Fruit fly (Drosophila melanogaster): ENCODE data around the gene CG14609.

The CG14609 gene

dm6 chr3R:7162356-7163289 lies 38.1 kb upstream of the CG14609 start, which contains the start of gene sas (continued):
- TF ChIP-seq D (optimal IDR thresholded peaks at IDR 0.05), result peak; percentile 17
- no peak for TF ChIP-seq D (GFP tag; optimal IDR thresholded peaks at IDR 0.05)
- no peak for TF ChIP-seq lov (optimal IDR thresholded peaks at IDR 0.05)
- no peak for TF ChIP-seq lov (GFP tag; IDR thresholded peaks at IDR 0.05)
- TF ChIP-seq sob (GFP tag; IDR thresholded peaks at IDR 0.05), result no peak
- no peak for TF ChIP-seq CG1603 (tag; optimal IDR thresholded peaks at IDR 0.05)
- TF ChIP-seq Xbp1 (GFP tag; optimal IDR thresholded peaks at IDR 0.05), result no peak
- TF ChIP-seq fd3F (GFP tag; optimal IDR thresholded peaks at IDR 0.05), result no peak
- no peak for TF ChIP-seq unc-4 (GFP tag; IDR thresholded peaks at IDR 0.05; ENCODE audit: partially characterized antibody)
- TF ChIP-seq tio (GFP tag; optimal IDR thresholded peaks at IDR 0.05), result no peak
- no peak for TF ChIP-seq crol (GFP tag; IDR thresholded peaks at IDR 0.05)
- TF ChIP-seq bbx (GFP tag; IDR thresholded peaks at IDR 0.05; ENCODE audit: partially characterized antibody), result 0 out of 2 replicates have a peak, but pooled peaks have one; percentile 31
- peak; percentile 13; the same call in 1 of the 2 replicates for TF ChIP-seq stc (GFP tag; IDR thresholded peaks at IDR 0.05)
- no peak for TF ChIP-seq Antp (GFP tag; optimal IDR thresholded peaks at IDR 0.05)
- TF ChIP-seq repo (GFP tag; optimal IDR thresholded peaks at IDR 0.05), result no peak
- TF ChIP-seq psq (GFP tag; optimal IDR thresholded peaks at IDR 0.05), result no peak

dm6 chr3R:7169927-7170326 lies 30.8 kb upstream of the CG14609 start:
- TF ChIP-seq Camta (GFP tag; optimal IDR thresholded peaks at IDR 0.05), result no peak
- TF ChIP-seq pzg (GFP tag; optimal IDR thresholded peaks at IDR 0.05), result no peak
- peak; percentile 5; the same call in 1 of the 2 replicates for TF ChIP-seq Rx (GFP tag; IDR thresholded peaks at IDR 0.05)
- peak; percentile 84 for TF ChIP-seq kni (GFP tag; optimal IDR thresholded peaks at IDR 0.05)
- 0 out of 4 replicates have a peak, but pooled peaks have one; percentile 46 for TF ChIP-seq chinmo (GFP tag; IDR thresholded peaks at IDR 0.05; ENCODE audit: partially characterized antibody)
- no peak for TF ChIP-seq CG11504 (tag; optimal IDR thresholded peaks at IDR 0.05)
- no peak for TF ChIP-seq Oli (tag; optimal IDR thresholded peaks at IDR 0.05)
- TF ChIP-seq CG10431 (GFP tag; optimal IDR thresholded peaks at IDR 0.05), result no peak
- peak in 1 of 2 experiments; percentile 89 for TF ChIP-seq Hr78 (GFP tag; optimal IDR thresholded peaks at IDR 0.05)
- no peak for TF ChIP-seq h (optimal IDR thresholded peaks at IDR 0.05)
- TF ChIP-seq Blimp-1 (GFP tag; optimal IDR thresholded peaks at IDR 0.05), result peak; percentile 33
- peak; percentile 19 for TF ChIP-seq sens (GFP tag)
- peak in 1 of 2 experiments; percentile 79 for TF ChIP-seq Eip74EF (GFP tag; optimal IDR thresholded peaks at IDR 0.05)
- 0 out of 2 replicates have a peak, but pooled peaks have one; percentile 20 for TF ChIP-seq Rfx (GFP tag; IDR thresholded peaks at IDR 0.05)
- TF ChIP-seq grn (GFP tag; optimal IDR thresholded peaks at IDR 0.05), result no peak
- TF ChIP-seq mirr (GFP tag; optimal IDR thresholded peaks at IDR 0.05), result no peak
- TF ChIP-seq sr (GFP tag; IDR thresholded peaks at IDR 0.05), result 0 out of 3 replicates have a peak, but pooled peaks have one; percentile 45
- peak in 1 of 2 experiments; percentile 87 for TF ChIP-seq Pdp1 (GFP tag; optimal IDR thresholded peaks at IDR 0.05)
- TF ChIP-seq crol (GFP tag; IDR thresholded peaks at IDR 0.05), result peak; percentile 29; the same call in 1 of the 2 replicates
- TF ChIP-seq oc (tag; optimal IDR thresholded peaks at IDR 0.05), result peak; percentile 8
- TF ChIP-seq CG12769 (tag; optimal IDR thresholded peaks at IDR 0.05), result peak; percentile 16
- peak; percentile 62; the same call in 1 of the 2 replicates for TF ChIP-seq vvl (GFP tag; IDR thresholded peaks at IDR 0.05)
- TF ChIP-seq CG15269 (tag; optimal IDR thresholded peaks at IDR 0.05), result peak; percentile 12

All from whole organism, embryonic.